Fruit fly (Drosophila melanogaster): ENCODE measurements around the gene vvl.

The vvl gene

DNA sequence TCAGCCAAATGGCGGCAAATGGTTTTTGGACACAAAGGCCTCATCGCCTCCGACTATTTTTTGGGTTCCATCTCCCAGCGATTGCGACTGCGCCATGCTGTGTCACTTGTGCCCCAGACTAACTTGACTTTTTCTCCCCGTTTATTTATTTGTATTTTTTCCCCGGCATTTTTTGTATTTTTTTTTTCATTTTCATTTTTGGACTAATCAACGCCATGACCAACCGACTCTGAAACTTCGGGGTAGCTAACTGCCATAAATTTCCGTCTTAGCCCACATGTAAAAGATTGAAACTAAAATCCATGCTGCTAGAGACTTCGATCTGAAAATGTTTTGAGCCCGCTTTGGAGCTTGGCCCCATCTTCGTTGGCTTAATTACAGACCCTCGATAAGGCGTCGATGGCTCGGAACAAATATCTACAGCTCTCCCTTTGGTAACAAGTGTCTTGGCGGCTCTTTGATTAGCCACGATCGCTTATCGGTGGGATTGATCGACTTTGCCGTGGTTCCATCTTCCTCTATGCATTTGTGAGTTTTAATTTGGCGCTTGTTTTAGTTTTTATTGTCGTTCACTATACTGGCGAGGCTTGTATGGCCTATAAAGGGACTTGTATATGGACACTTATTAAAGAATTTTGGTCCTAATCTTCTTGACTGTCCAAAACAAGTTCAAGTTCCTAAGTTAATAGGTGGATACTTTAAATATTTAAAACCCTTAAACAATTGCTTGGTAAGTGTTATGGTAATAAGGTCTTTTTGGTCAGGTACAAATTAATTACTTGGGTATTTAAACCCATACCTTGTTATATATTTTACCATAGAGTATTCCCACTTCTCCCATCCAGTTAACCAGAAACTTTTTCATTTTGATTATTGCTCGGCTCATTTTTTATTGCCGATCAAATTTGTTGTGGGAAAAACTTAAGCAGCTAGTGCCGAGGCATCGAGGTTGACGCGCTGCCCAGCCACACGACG lies 17.3 kb downstream of the vvl start:
- TF ChIP-seq achi (GFP tag; optimal IDR thresholded peaks at IDR 0.05) = no peak
- TF ChIP-seq Blimp-1 (GFP tag; optimal IDR thresholded peaks at IDR 0.05) = no peak
- TF ChIP-seq Eip93F (GFP tag; optimal IDR thresholded peaks at IDR 0.05) = no peak
- no peak for TF ChIP-seq CG6792 (GFP tag; optimal IDR thresholded peaks at IDR 0.05)
- TF ChIP-seq CG11902 (GFP tag; optimal IDR thresholded peaks at IDR 0.05) = no peak
- TF ChIP-seq fd85E (GFP tag; optimal IDR thresholded peaks at IDR 0.05) = no peak
- TF ChIP-seq Sox14 (GFP tag; optimal IDR thresholded peaks at IDR 0.05) = no peak

DNA sequence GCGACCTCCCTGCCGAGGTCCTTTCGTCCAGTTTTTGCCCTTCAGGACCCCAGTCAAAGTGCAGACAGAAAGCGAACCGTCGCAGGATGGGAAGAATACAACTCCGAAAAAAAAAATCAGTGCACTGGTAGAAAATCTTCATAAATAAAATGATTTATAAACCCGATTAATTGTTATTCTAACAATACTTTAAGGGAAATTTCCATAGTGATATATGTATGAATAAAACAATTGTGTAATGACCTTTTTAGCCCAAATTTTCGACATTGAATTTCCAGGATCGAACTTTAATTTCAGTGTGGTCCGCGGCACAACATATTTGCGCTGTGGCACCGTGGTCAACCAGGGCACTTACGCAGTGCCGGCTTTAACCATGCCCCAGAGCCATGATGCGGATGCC lies 19.4 kb downstream of the vvl start:
- TF ChIP-seq Sox14 (GFP tag; optimal IDR thresholded peaks at IDR 0.05) (no peak), CG10669 (GFP tag; optimal IDR thresholded peaks at IDR 0.05) (peak; percentile 28), Smox (GFP tag; optimal IDR thresholded peaks at IDR 0.05) (peak; percentile 37), Eip75B (GFP tag; optimal IDR thresholded peaks at IDR 0.05) (no peak), dac (GFP tag; optimal IDR thresholded peaks at IDR 0.05) (no peak), svp (GFP tag) (peak; percentile 84), CG34406 (GFP tag; optimal IDR thresholded peaks at IDR 0.05) (no peak), pdm3 (GFP tag; optimal IDR thresholded peaks at IDR 0.05) (peak; percentile 9), spab (GFP tag; optimal IDR thresholded peaks at IDR 0.05) (peak; percentile 38), Ets96B (tag; optimal IDR thresholded peaks at IDR 0.05) (peak; percentile 51), fkh (GFP tag; optimal IDR thresholded peaks at IDR 0.05) (no peak), dsx (GFP tag; optimal IDR thresholded peaks at IDR 0.05; ENCODE audit: poor library complexity, severe bottlenecking) (peak; percentile 32), CG3919 (GFP tag; optimal IDR thresholded peaks at IDR 0.05) (peak; percentile 45), vri (GFP tag; optimal IDR thresholded peaks at IDR 0.05) (peak; percentile 43), Hr39 (GFP tag; optimal IDR thresholded peaks at IDR 0.05) (peak; percentile 30), Hr4 (GFP tag; optimal IDR thresholded peaks at IDR 0.05) (no peak), fd85E (GFP tag; optimal IDR thresholded peaks at IDR 0.05) (no peak), achi (GFP tag; optimal IDR thresholded peaks at IDR 0.05) (peak; percentile 26), acj6 (GFP tag; optimal IDR thresholded peaks at IDR 0.05) (peak; percentile 26), CG9139 (GFP tag; optimal IDR thresholded peaks at IDR 0.05) (no peak), ss (GFP tag; optimal IDR thresholded peaks at IDR 0.05) (no peak), net (GFP tag; optimal IDR thresholded peaks at IDR 0.05) (no peak), lz (GFP tag; optimal IDR thresholded peaks at IDR 0.05) (peak; percentile 27), Ets21C (GFP tag; optimal IDR thresholded peaks at IDR 0.05) (no peak), Sox102F (GFP tag; optimal IDR thresholded peaks at IDR 0.05) (peak; percentile 39), Sox15 (GFP tag; optimal IDR thresholded peaks at IDR 0.05) (no peak), CG6808 (GFP tag; optimal IDR thresholded peaks at IDR 0.05) (peak; percentile 8), cyc (GFP tag; optimal IDR thresholded peaks at IDR 0.05) (peak; percentile 50), Eip93F (GFP tag; optimal IDR thresholded peaks at IDR 0.05) (no peak), CG8119 (GFP tag; IDR thresholded peaks at IDR 0.05) (no peak), CG15336 (GFP tag; IDR thresholded peaks at IDR 0.05) (0 out of 2 replicates have a peak, but pooled peaks have one; percentile 16), Lpt (GFP tag; optimal IDR thresholded peaks at IDR 0.05) (no peak), CG10631 (GFP tag; optimal IDR thresholded peaks at IDR 0.05) (peak; percentile 36), CG11762 (GFP tag; optimal IDR thresholded peaks at IDR 0.05; ENCODE audit: insufficient read depth) (peak; percentile 17), CG31627 (GFP tag; optimal IDR thresholded peaks at IDR 0.05) (peak; percentile 32), topi (GFP tag; optimal IDR thresholded peaks at IDR 0.05) (peak; percentile 49), CG32006 (GFP tag; optimal IDR thresholded peaks at IDR 0.05) (no peak), OdsH (GFP tag; optimal IDR thresholded peaks at IDR 0.05) (peak; percentile 14), Met (GFP tag; optimal IDR thresholded peaks at IDR 0.05) (peak; percentile 49), CG8632 (GFP tag; optimal IDR thresholded peaks at IDR 0.05) (peak; percentile 23), CG11294 (GFP tag; IDR thresholded peaks at IDR 0.05) (no peak), CG4318 (GFP tag; optimal IDR thresholded peaks at IDR 0.05) (no peak), salr (GFP tag; optimal IDR thresholded peaks at IDR 0.05) (no peak), Hr38 (GFP tag; optimal IDR thresholded peaks at IDR 0.05) (no peak), CG6276 (GFP tag; optimal IDR thresholded peaks at IDR 0.05) (no peak)
